Fruit fly (Drosophila melanogaster): ENCODE data around the gene Jon74E.
A peak's percentile ranks its signal among the peaks of the same experiment; 100 is the strongest.

Gene Jon74E

DNA sequence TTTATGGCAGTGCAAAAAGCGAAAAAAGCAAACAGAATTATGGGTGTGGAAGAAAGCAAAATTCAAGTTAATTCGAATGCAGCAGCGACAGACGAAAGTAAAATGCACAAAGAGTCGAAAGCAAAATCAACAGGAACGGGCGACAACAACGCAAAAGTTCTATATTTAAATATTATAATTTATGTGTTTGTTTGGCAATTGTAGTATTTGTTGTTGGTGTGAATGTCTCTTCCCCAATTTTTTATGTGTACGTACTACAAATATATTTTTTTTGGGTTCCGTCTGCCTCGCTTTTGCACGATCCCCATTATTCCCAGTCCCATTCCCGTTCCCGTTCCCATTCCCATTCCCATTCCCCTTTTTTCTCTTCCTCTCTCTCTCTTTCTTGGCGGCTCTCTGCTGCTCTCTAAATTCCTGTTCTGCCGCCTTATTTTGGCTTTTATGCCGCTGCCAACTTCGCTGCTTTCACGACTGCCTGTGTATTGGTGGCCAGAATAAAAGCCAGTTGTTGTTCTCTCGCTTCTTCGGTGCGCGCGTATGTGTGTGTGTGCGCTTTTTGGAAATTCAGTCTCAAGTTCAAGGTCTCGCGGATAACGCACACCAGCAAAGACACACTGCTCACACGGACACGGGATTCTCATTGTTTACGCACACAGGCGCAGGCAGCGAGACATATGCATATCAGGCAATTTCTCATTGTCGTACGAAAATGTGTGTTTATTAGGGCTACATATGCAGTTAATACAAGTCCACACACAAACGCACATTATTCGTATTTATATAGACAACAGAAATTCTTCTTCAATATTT lies 21.0 kb upstream of the Jon74E start (continued):
- TF ChIP-seq Atf3 (GFP tag; optimal IDR thresholded peaks at IDR 0.05), result no peak
- no peak for TF ChIP-seq Max (GFP tag; optimal IDR thresholded peaks at IDR 0.05)
- TF ChIP-seq hb (GFP tag; IDR thresholded peaks at IDR 0.05; ENCODE audit: partially characterized antibody), result no peak
- no peak for TF ChIP-seq CG15696 (tag; optimal IDR thresholded peaks at IDR 0.05)
- TF ChIP-seq CG2889 (GFP tag; IDR thresholded peaks at IDR 0.05), result no peak
- TF ChIP-seq NK7.1 (GFP tag; optimal IDR thresholded peaks at IDR 0.05), result no peak
- no peak for TF ChIP-seq da (GFP tag; optimal IDR thresholded peaks at IDR 0.05)
- no peak for TF ChIP-seq CG15011 (GFP tag; optimal IDR thresholded peaks at IDR 0.05)
- TF ChIP-seq MESR4 (GFP tag; optimal IDR thresholded peaks at IDR 0.05), result no peak
- TF ChIP-seq ap (GFP tag; IDR thresholded peaks at IDR 0.05), result no peak
- no peak for TF ChIP-seq CG31224 (GFP tag; IDR thresholded peaks at IDR 0.05)
- no peak for TF ChIP-seq dmrt99B (tag; optimal IDR thresholded peaks at IDR 0.05)
- TF ChIP-seq bigmax (GFP tag; optimal IDR thresholded peaks at IDR 0.05), result no peak
- peak; percentile 50 to 69 for TF ChIP-seq Eip74EF (GFP tag; optimal IDR thresholded peaks at IDR 0.05)
- TF ChIP-seq Deaf1 (tag; optimal IDR thresholded peaks at IDR 0.05), result peak; percentile 31
- TF ChIP-seq crol (GFP tag; IDR thresholded peaks at IDR 0.05), result peak; percentile 44
- no peak for TF ChIP-seq insv (GFP tag; optimal IDR thresholded peaks at IDR 0.05)
- no peak for TF ChIP-seq maf-S (GFP tag; optimal IDR thresholded peaks at IDR 0.05)
- TF ChIP-seq CG14014 (GFP tag; IDR thresholded peaks at IDR 0.05), result no peak
- TF ChIP-seq BtbVII (GFP tag; optimal IDR thresholded peaks at IDR 0.05), result no peak
- no peak for TF ChIP-seq ara (GFP tag; IDR thresholded peaks at IDR 0.05)
- no peak for TF ChIP-seq zen (tag; optimal IDR thresholded peaks at IDR 0.05)
- no peak for TF ChIP-seq CG2120 (GFP tag; optimal IDR thresholded peaks at IDR 0.05)
- no peak for TF ChIP-seq CG2129 (GFP tag; IDR thresholded peaks at IDR 0.05; ENCODE audit: partially characterized antibody)
- no peak for TF ChIP-seq CG5180 (GFP tag; optimal IDR thresholded peaks at IDR 0.05)
- TF ChIP-seq Trl (optimal IDR thresholded peaks at IDR 0.05), result peak; percentile 68 to 70
- no peak for TF ChIP-seq Trl (GFP tag; optimal IDR thresholded peaks at IDR 0.05)
- TF ChIP-seq CG1233 (GFP tag; optimal IDR thresholded peaks at IDR 0.05), result no peak
- TF ChIP-seq pho (GFP tag; optimal IDR thresholded peaks at IDR 0.05), result no peak
- no peak for TF ChIP-seq Spps (tag; optimal IDR thresholded peaks at IDR 0.05)
- TF ChIP-seq Dref (GFP tag; IDR thresholded peaks at IDR 0.05), result no peak
- TF ChIP-seq CG12769 (tag; optimal IDR thresholded peaks at IDR 0.05), result peak; percentile 76
- TF ChIP-seq Hr78 (GFP tag; optimal IDR thresholded peaks at IDR 0.05), result no peak
- no peak for TF ChIP-seq lola (GFP tag; optimal IDR thresholded peaks at IDR 0.05)
- TF ChIP-seq kay (GFP tag; optimal IDR thresholded peaks at IDR 0.05), result no peak
- TF ChIP-seq kni (GFP tag; optimal IDR thresholded peaks at IDR 0.05), result peak; percentile 18
- TF ChIP-seq usp (GFP tag; optimal IDR thresholded peaks at IDR 0.05), result no peak
- TF ChIP-seq CG30431 (GFP tag; optimal IDR thresholded peaks at IDR 0.05), result no peak
- TF ChIP-seq CG31388 (GFP tag; optimal IDR thresholded peaks at IDR 0.05), result no peak
- no peak for TF ChIP-seq tap (tag; optimal IDR thresholded peaks at IDR 0.05)
- TF ChIP-seq chif (GFP tag; optimal IDR thresholded peaks at IDR 0.05), result no peak
- no peak for TF ChIP-seq ham (GFP tag; IDR thresholded peaks at IDR 0.05)
- TF ChIP-seq CG17359 (tag; optimal IDR thresholded peaks at IDR 0.05), result no peak
- peak; percentile 90 for TF ChIP-seq cg (GFP tag; optimal IDR thresholded peaks at IDR 0.05)
- peak; percentile 46 for TF ChIP-seq sd (tag; optimal IDR thresholded peaks at IDR 0.05)
- TF ChIP-seq crc (GFP tag; optimal IDR thresholded peaks at IDR 0.05), result no peak
- no peak for TF ChIP-seq TFAM (GFP tag; optimal IDR thresholded peaks at IDR 0.05)
- no peak for TF ChIP-seq Aef1 (GFP tag; IDR thresholded peaks at IDR 0.05)
- no peak for TF ChIP-seq danr (GFP tag; IDR thresholded peaks at IDR 0.05)
- no peak for TF ChIP-seq CG8388 (GFP tag; optimal IDR thresholded peaks at IDR 0.05)
